Fruit fly (Drosophila melanogaster) whole organism, adult: Measurements from ENCODE around the gene CG12010.

Source experiments
- CG1620 ChIP-seq: fragments of 200-800 bp; sonication (Bioruptor generic); optimal IDR thresholded peaks from 2 replicates; lab custom pipeline; 2016; ENCODE audit warnings: missing biosample characterization, missing genetic modification characterization
- CG33017 ChIP-seq: fragments of 200-800 bp; sonication (Bioruptor generic); optimal IDR thresholded peaks from 2 replicates; lab custom pipeline; 2018; ENCODE audit warnings: missing biosample characterization, mild to moderate bottlenecking, missing genetic modification characterization, moderate library complexity
- CG7045 ChIP-seq: fragments of 200-800 bp; sonication (Bioruptor generic); optimal IDR thresholded peaks from 2 replicates; lab custom pipeline; 2017; ENCODE audit warnings: missing biosample characterization, mild to moderate bottlenecking, missing genetic modification characterization
- CG7101 ChIP-seq: fragments of 200-800 bp; sonication (Bioruptor generic); optimal IDR thresholded peaks from 2 replicates; lab custom pipeline; 2018; ENCODE audit warnings: missing biosample characterization, mild to moderate bottlenecking, missing genetic modification characterization, moderate library complexity
- Crg-1 ChIP-seq: fragments of 200-800 bp; sonication (Bioruptor generic); optimal IDR thresholded peaks from 2 replicates; lab custom pipeline; 2016; ENCODE audit warnings: missing biosample characterization, missing genetic modification characterization
- Hr96 ChIP-seq: fragments of 200-800 bp; sonication (Bioruptor generic); optimal IDR thresholded peaks from 2 replicates; lab custom pipeline; 2016; ENCODE audit warnings: missing biosample characterization, missing genetic modification characterization
- Mnt ChIP-seq: fragments of 200-800 bp; sonication (Bioruptor generic); optimal IDR thresholded peaks from 2 replicates; lab custom pipeline; 2016; ENCODE audit warnings: missing biosample characterization, mild to moderate bottlenecking, missing genetic modification characterization
- cnc ChIP-seq, 2 experiments: fragments of >200 bp; optimal IDR thresholded peaks; 2 replicates each; lab custom pipeline; 2017
- kay ChIP-seq: fragments of 200-800 bp; sonication (Bioruptor generic); peaks from one replicate; lab custom pipeline; 2016; ENCODE audit warnings: missing biosample characterization, missing genetic modification characterization, borderline replicate concordance
- pad ChIP-seq: fragments of 200-800 bp; sonication (Bioruptor generic); optimal IDR thresholded peaks from 3 replicates; lab custom pipeline; 2017; ENCODE audit warnings: missing biosample characterization, missing genetic modification characterization, mild to moderate bottlenecking, moderate library complexity, missing genetic modification reagents
- tj ChIP-seq: fragments of 200-800 bp; sonication (Bioruptor generic); optimal IDR thresholded peaks from 3 replicates; lab custom pipeline; 2017; ENCODE audit warnings: missing biosample characterization, mild to moderate bottlenecking, missing genetic modification characterization, moderate library complexity
- toe ChIP-seq: fragments of 200-800 bp; sonication (Bioruptor generic); optimal IDR thresholded peaks from 2 replicates; lab custom pipeline; 2016; ENCODE audit warnings: missing biosample characterization, missing genetic modification characterization

- TF ChIP-seq Mnt = no peak
- TF ChIP-seq kay = no peak
- TF ChIP-seq CG7101 (tag; lab: Kevin White, UChicago) = no peak
- no peak for TF ChIP-seq pad
- no peak for TF ChIP-seq CG7045 (GFP tag; lab: Kevin White, UChicago)
- TF ChIP-seq toe (GFP tag; lab: Kevin White, UChicago) = no peak
- no peak for TF ChIP-seq CG33017 (tag; lab: Kevin White, UChicago)
- TF ChIP-seq tj (GFP tag; lab: Kevin White, UChicago) = no peak
- no peak for TF ChIP-seq CG1620 (GFP tag; lab: Kevin White, UChicago)
- no peak for TF ChIP-seq Hr96 (GFP tag; lab: Kevin White, UChicago)
- no peak for TF ChIP-seq Crg-1 (GFP tag; lab: Kevin White, UChicago)
- TF ChIP-seq cnc (optimal IDR thresholded peaks at IDR 0.05; lab: Kevin White, UChicago) = no peak
Measured at dm6 chr3L:3406307-3407061, 32.4 kb downstream of the CG12010 start.
